Worm (Caenorhabditis elegans) whole organism, L2 larva: Measurements from ENCODE around the gene F35D2.6.

Source experiments
- C34F6.9 ChIP-seq: fragments of 150-350 bp; optimal IDR thresholded peaks from 2 replicates; lab custom pipeline; 2014; ENCODE audit warnings: missing biosample characterization, missing genetic modification characterization
- ama-1 ChIP-seq: fragments of 150-350 bp; optimal IDR thresholded peaks from 2 replicates; lab custom pipeline; 2018; ENCODE audit warnings: inconsistent platforms
- lin-13 ChIP-seq: fragments of 150-350 bp; optimal IDR thresholded peaks from 2 replicates; lab custom pipeline; 2014; ENCODE audit warnings: missing biosample characterization, missing genetic modification reagents, missing genetic modification characterization
- lsy-2 ChIP-seq, 2 experiments: fragments of 150-350 bp in 1 of 2; sonication (generic microtip) in 1 of 2; optimal IDR thresholded peaks; 2 replicates each; lab custom pipeline; 2014 to 2017; ENCODE audit warnings: missing biosample characterization in 2 of 2, missing genetic modification characterization in 2 of 2
- skn-1 ChIP-seq: sonication (generic microtip); optimal IDR thresholded peaks from 2 replicates; lab custom pipeline; 2017; ENCODE audit warnings: missing biosample characterization, missing genetic modification characterization
- zag-1 ChIP-seq: fragments of 150-350 bp; optimal IDR thresholded peaks from 2 replicates; lab custom pipeline; 2014; ENCODE audit warnings: missing biosample characterization, missing genetic modification characterization

DNA sequence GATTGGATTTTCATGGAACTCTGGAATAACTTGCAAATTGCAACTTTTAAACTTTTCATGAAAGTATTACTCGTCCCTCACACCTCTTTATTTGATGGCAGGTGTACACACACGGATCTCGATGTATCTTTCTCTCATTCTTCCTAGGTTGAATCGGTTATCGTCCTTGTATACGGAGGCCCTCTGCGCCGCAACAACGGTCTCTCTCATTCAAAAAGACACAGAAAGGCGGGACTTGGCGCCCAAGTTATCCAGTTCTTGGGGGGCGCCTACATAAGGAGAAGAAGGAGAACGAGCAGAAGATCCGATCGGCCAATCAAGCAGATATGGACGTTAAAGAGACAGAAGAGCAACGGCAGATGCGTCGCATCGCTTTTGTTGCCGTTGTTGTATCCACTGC lies 33.7 kb upstream of the F35D2.6 start, which contains the start of gene rol-8:
- TF ChIP-seq ama-1 (lab: Kevin White, UChicago) (no peak), zag-1 (tag; lab: Kevin White, UChicago) (no peak), lsy-2 (tag; optimal IDR thresholded peaks at IDR 0.05; lab: Kevin White, UChicago) (no peak), lin-13 (GFP tag; lab: Kevin White, UChicago) (no peak), skn-1 (tag; lab: Kevin White, UChicago) (no peak), C34F6.9 (tag; lab: Kevin White, UChicago) (no peak)
